Fruit fly (Drosophila melanogaster) whole organism, embryonic: Measurements from ENCODE around the gene Pif1.

Experiments
- Atf3 ChIP-seq: fragments of 200-800 bp; sonication (Bioruptor generic); optimal IDR thresholded peaks from 3 replicates; lab custom pipeline; 2016; ENCODE audit warnings: missing biosample characterization, missing genetic modification characterization
- Atf6 ChIP-seq: fragments of 200-800 bp; sonication (Bioruptor generic); IDR thresholded peaks from 2 replicates; pipeline ENCODE4 v1.3.6; 2022; ENCODE audit warnings: missing biosample characterization, missing genetic modification characterization
- CG10543 ChIP-seq: fragments of 200-800 bp; sonication (Bioruptor generic); optimal IDR thresholded peaks from 3 replicates; lab custom pipeline; 2017; ENCODE audit warnings: missing biosample characterization, mild to moderate bottlenecking, missing genetic modification characterization, moderate library complexity
- CG10654 ChIP-seq: fragments of 200-800 bp; sonication (Bioruptor generic); optimal IDR thresholded peaks from 2 replicates; lab custom pipeline; 2016; ENCODE audit warnings: missing biosample characterization, missing genetic modification characterization
- CG12155 ChIP-seq: fragments of 200-800 bp; sonication (Bioruptor generic); optimal IDR thresholded peaks from 3 replicates; lab custom pipeline; 2016; ENCODE audit warnings: missing biosample characterization, missing genetic modification characterization
- CG13287 ChIP-seq: fragments of 200-800 bp; sonication (Bioruptor generic); IDR thresholded peaks from 2 replicates; pipeline ENCODE4 v1.3.6; 2022; ENCODE audit warnings: missing biosample characterization, missing genetic modification characterization; ENCODE audit not compliant: partially characterized antibody
- CG14441 ChIP-seq: fragments of 200-800 bp; sonication (Bioruptor generic); IDR thresholded peaks from 2 replicates; pipeline ENCODE4 v1.3.6; 2022; ENCODE audit warnings: missing biosample characterization, missing genetic modification characterization
- CG14667 ChIP-seq: fragments of 200-800 bp; sonication (Bioruptor generic); IDR thresholded peaks from 2 replicates; pipeline ENCODE4 v1.3.6; 2022; ENCODE audit warnings: missing biosample characterization, missing genetic modification characterization
- CG15011 ChIP-seq: fragments of 200-800 bp; sonication (Bioruptor generic); optimal IDR thresholded peaks from 3 replicates; lab custom pipeline; 2018; ENCODE audit warnings: missing biosample characterization, mild to moderate bottlenecking, missing genetic modification characterization
- CG17328 ChIP-seq: fragments of 200-800 bp; sonication (Bioruptor generic); IDR thresholded peaks from 2 replicates; pipeline ENCODE4 v1.3.6; 2022; ENCODE audit warnings: missing biosample characterization, missing genetic modification characterization
- CG18011 ChIP-seq: fragments of 200-800 bp; sonication (Bioruptor generic); optimal IDR thresholded peaks from 2 replicates; lab custom pipeline; 2017; ENCODE audit warnings: missing biosample characterization, missing genetic modification characterization, mild to moderate bottlenecking, moderate library complexity, missing genotype
- CG1832 ChIP-seq: fragments of 200-800 bp; sonication (Bioruptor generic); optimal IDR thresholded peaks from 2 replicates; lab custom pipeline; 2017; ENCODE audit warnings: missing biosample characterization, mild to moderate bottlenecking, missing genetic modification characterization, inconsistent platforms
- CG18476 ChIP-seq: fragments of 200-800 bp; sonication (Bioruptor generic); optimal IDR thresholded peaks from 2 replicates; lab custom pipeline; 2016; ENCODE audit warnings: missing biosample characterization, mild to moderate bottlenecking, missing genetic modification characterization
- CG2875 ChIP-seq: fragments of 200-800 bp; sonication (Bioruptor generic); optimal IDR thresholded peaks from 2 replicates; lab custom pipeline; 2017; ENCODE audit warnings: missing biosample characterization, mild to moderate bottlenecking, missing genetic modification characterization, missing genetic modification reagents
- CG31365 ChIP-seq: fragments of 200-800 bp; sonication (Bioruptor generic); optimal IDR thresholded peaks from 2 replicates; lab custom pipeline; 2018; ENCODE audit warnings: missing biosample characterization, mild to moderate bottlenecking, missing genetic modification characterization
- CG33213 ChIP-seq: fragments of 200-800 bp; sonication (Bioruptor generic); optimal IDR thresholded peaks from 3 replicates; lab custom pipeline; 2016; ENCODE audit warnings: missing biosample characterization, missing genetic modification characterization
- CG3838 ChIP-seq: fragments of 200-800 bp; sonication (Bioruptor generic); optimal IDR thresholded peaks from 3 replicates; lab custom pipeline; 2016; ENCODE audit warnings: missing biosample characterization, missing genetic modification characterization
- CG4730 ChIP-seq: fragments of 200-800 bp; sonication (Bioruptor generic); IDR thresholded peaks from 2 replicates; pipeline ENCODE4 v1.3.6; 2022; ENCODE audit warnings: missing biosample characterization, missing genetic modification characterization
- CG6654 ChIP-seq: fragments of 200-800 bp; sonication (Bioruptor generic); optimal IDR thresholded peaks from 2 replicates; lab custom pipeline; 2017; ENCODE audit warnings: missing biosample characterization, mild to moderate bottlenecking, missing genetic modification characterization
- CG6765 ChIP-seq: fragments of 200-800 bp; sonication (Bioruptor generic); optimal IDR thresholded peaks from 3 replicates; lab custom pipeline; 2017; ENCODE audit warnings: missing biosample characterization, mild to moderate bottlenecking, missing genetic modification characterization
- CG7928 ChIP-seq: fragments of 200-800 bp; sonication (Bioruptor generic); optimal IDR thresholded peaks from 2 replicates; lab custom pipeline; 2017; ENCODE audit warnings: missing biosample characterization, mild to moderate bottlenecking, missing genetic modification characterization
- CG7963 ChIP-seq: fragments of 200-800 bp; sonication (Bioruptor generic); IDR thresholded peaks from 3 replicates; pipeline ENCODE4 v1.3.6; 2022; ENCODE audit warnings: missing biosample characterization, missing genetic modification characterization; ENCODE audit not compliant: partially characterized antibody
- CrebB ChIP-seq: fragments of 200-800 bp; sonication (Bioruptor generic); optimal IDR thresholded peaks from 3 replicates; lab custom pipeline; 2018; ENCODE audit warnings: missing biosample characterization, mild to moderate bottlenecking, missing genetic modification characterization
- Dbx ChIP-seq: fragments of 200-800 bp; sonication (Bioruptor generic); IDR thresholded peaks from 3 replicates; pipeline ENCODE4 v1.3.6; 2022; ENCODE audit warnings: missing biosample characterization, missing genetic modification characterization
- Dek ChIP-seq: fragments of 200-800 bp; sonication (Bioruptor generic); optimal IDR thresholded peaks from 3 replicates; lab custom pipeline; 2019; ENCODE audit warnings: missing biosample characterization, mild to moderate bottlenecking, missing genetic modification characterization, moderate library complexity
- E2f1 ChIP-seq: fragments of 200-800 bp; sonication (Bioruptor generic); IDR thresholded peaks from 2 replicates; pipeline ENCODE4 v1.3.6; 2022; ENCODE audit warnings: missing biosample characterization, missing genetic modification characterization
- Eip74EF ChIP-seq, 2 experiments: fragments of 200-800 bp in 1 of 2; fragments of >200 bp in 1 of 2; sonication (Bioruptor generic) in 1 of 2; optimal IDR thresholded peaks; 2 replicates each; lab custom pipeline; 2017 to 2019; ENCODE audit warnings: missing biosample characterization in 2 of 2, missing genetic modification characterization in 2 of 2, mild to moderate bottlenecking in 1 of 2, moderate library complexity in 1 of 2
- HLH3B ChIP-seq: fragments of 200-800 bp; sonication (Bioruptor generic); IDR thresholded peaks from 2 replicates; pipeline ENCODE4 v1.3.6; 2022; ENCODE audit warnings: missing biosample characterization, missing genetic modification characterization
- Hr39 ChIP-seq: fragments of >200 bp; optimal IDR thresholded peaks from 2 replicates; lab custom pipeline; 2017
- Hr78 ChIP-seq, 2 experiments: fragments of 200-800 bp in 1 of 2; fragments of >200 bp in 1 of 2; sonication (Bioruptor generic) in 1 of 2; optimal IDR thresholded peaks; 2 replicates each; lab custom pipeline; 2017 to 2019; ENCODE audit warnings: missing biosample characterization in 2 of 2, missing genetic modification characterization in 2 of 2, mild to moderate bottlenecking in 1 of 2, moderate library complexity in 1 of 2
- NC2α ChIP-seq: fragments of 200-800 bp; sonication (Bioruptor generic); optimal IDR thresholded peaks from 2 replicates; lab custom pipeline; 2016; ENCODE audit warnings: missing biosample characterization, missing genetic modification characterization
- Rx ChIP-seq: fragments of 200-800 bp; sonication (Bioruptor generic); IDR thresholded peaks from 2 replicates; pipeline ENCODE4 v1.3.6; 2022; ENCODE audit warnings: missing biosample characterization, missing genetic modification characterization
- Trl ChIP-seq, 3 experiments: fragments of >200 bp in 2 of 3; fragments of 200-800 bp in 1 of 3; sonication (Bioruptor generic) in 1 of 3; optimal IDR thresholded peaks; 2 replicates in 1 of 3; 3 replicates in 2 of 3; lab custom pipeline; 2016 to 2017; ENCODE audit warnings: missing biosample characterization in 1 of 3, missing genetic modification characterization in 1 of 3
- aop ChIP-seq: fragments of 200-800 bp; sonication (Bioruptor generic); IDR thresholded peaks from 2 replicates; pipeline ENCODE4 v1.3.6; 2022; ENCODE audit warnings: missing biosample characterization, missing genetic modification characterization
- ap ChIP-seq: fragments of 200-800 bp; sonication (Bioruptor generic); IDR thresholded peaks from 2 replicates; pipeline ENCODE4 v1.3.6; 2022; ENCODE audit warnings: missing biosample characterization, missing genetic modification characterization
- br ChIP-seq: fragments of >200 bp; optimal IDR thresholded peaks from 2 replicates; lab custom pipeline; 2017
- crc ChIP-seq: fragments of 200-800 bp; sonication (Bioruptor generic); optimal IDR thresholded peaks from 2 replicates; lab custom pipeline; 2016; ENCODE audit warnings: missing biosample characterization, missing genetic modification characterization
- cwo ChIP-seq: fragments of 200-800 bp; sonication (Bioruptor generic); optimal IDR thresholded peaks from 3 replicates; lab custom pipeline; 2017; ENCODE audit warnings: missing biosample characterization, missing genetic modification characterization, mild to moderate bottlenecking, moderate library complexity, missing genetic modification reagents
- dimm ChIP-seq: fragments of 200-800 bp; sonication (Bioruptor generic); IDR thresholded peaks from 2 replicates; pipeline ENCODE4 v1.3.6; 2022; ENCODE audit warnings: missing biosample characterization, missing genetic modification characterization
- dm ChIP-seq: fragments of 200-800 bp; sonication (Bioruptor generic); optimal IDR thresholded peaks from 3 replicates; lab custom pipeline; 2016; ENCODE audit warnings: missing biosample characterization, missing genetic modification characterization
- en ChIP-seq: fragments of 200-800 bp; sonication (Bioruptor generic); optimal IDR thresholded peaks from 2 replicates; lab custom pipeline; 2016; ENCODE audit warnings: missing biosample characterization, missing genetic modification characterization
- eve ChIP-seq, 2 experiments: fragments of >200 bp; optimal IDR thresholded peaks; 2 replicates each; lab custom pipeline; 2017; ENCODE audit warnings: missing biosample characterization in 2 of 2, missing genetic modification characterization in 2 of 2
- ftz-f1 ChIP-seq: fragments of 200-800 bp; sonication (Bioruptor generic); optimal IDR thresholded peaks from 2 replicates; lab custom pipeline; 2016; ENCODE audit warnings: missing biosample characterization, missing genetic modification characterization
- gcm2 ChIP-seq: fragments of 200-800 bp; sonication (Bioruptor generic); optimal IDR thresholded peaks from 2 replicates; lab custom pipeline; 2016; ENCODE audit warnings: missing biosample characterization, missing genetic modification characterization
- hb ChIP-seq: fragments of 200-800 bp; sonication (Bioruptor generic); IDR thresholded peaks from 3 replicates; pipeline ENCODE4 v1.3.6; 2022; ENCODE audit warnings: missing biosample characterization, missing genetic modification characterization; ENCODE audit not compliant: partially characterized antibody
- hbn ChIP-seq: fragments of 200-800 bp; sonication (Bioruptor generic); IDR thresholded peaks from 2 replicates; pipeline ENCODE4 v1.3.6; 2022; ENCODE audit warnings: missing biosample characterization, missing genetic modification characterization; ENCODE audit not compliant: partially characterized antibody
- jing ChIP-seq: fragments of 200-800 bp; sonication (Bioruptor generic); optimal IDR thresholded peaks from 2 replicates; lab custom pipeline; 2018; ENCODE audit warnings: missing biosample characterization, mild to moderate bottlenecking, missing genetic modification characterization
- kni ChIP-seq: fragments of 200-800 bp; sonication (Bioruptor generic); optimal IDR thresholded peaks from 3 replicates; lab custom pipeline; 2017; ENCODE audit warnings: mild to moderate bottlenecking, missing biosample characterization, missing genetic modification reagents, missing genetic modification characterization
- maf-S ChIP-seq: fragments of 200-800 bp; sonication (Bioruptor generic); optimal IDR thresholded peaks from 2 replicates; lab custom pipeline; 2016; ENCODE audit warnings: missing biosample characterization, missing genetic modification characterization
- pnt ChIP-seq: fragments of 200-800 bp; sonication (Bioruptor generic); optimal IDR thresholded peaks from 3 replicates; lab custom pipeline; 2016; ENCODE audit warnings: missing biosample characterization, missing genetic modification characterization

The Pif1 gene

dm6 chr2L:3477057-3477755 is 7.4 kb upstream of the Pif1 start (continued):
- TF ChIP-seq dimm (GFP tag; lab: Robert Waterston, UW) (no peak), jing (GFP tag; lab: Kevin White, UChicago) (no peak), Rx (GFP tag; lab: Robert Waterston, UW) (no peak), CG14441 (no peak), CG18476 (no peak), kni (GFP tag; lab: Kevin White, UChicago) (no peak), CG13287 (no peak), CG31365 (no peak), CG6654 (GFP tag; lab: Kevin White, UChicago) (no peak), CG1832 (GFP tag; lab: Kevin White, UChicago) (no peak), E2f1 (GFP tag; lab: Robert Waterston, UW) (no peak), CG17328 (GFP tag; lab: Robert Waterston, UW) (no peak), gcm2 (GFP tag; lab: Kevin White, UChicago) (no peak), crc (GFP tag; lab: Kevin White, UChicago) (no peak), CG12155 (GFP tag; lab: Kevin White, UChicago) (peak; percentile 39), hb (GFP tag; lab: Robert Waterston, UW) (no peak), CG6765 (GFP tag; lab: Kevin White, UChicago) (no peak), CG33213 (GFP tag; lab: Kevin White, UChicago) (no peak), CG7963 (GFP tag; lab: Robert Waterston, UW) (no peak), Dek (tag; lab: Kevin White, UChicago) (peak; percentile 14), CG4730 (GFP tag; lab: Robert Waterston, UW) (no peak), eve (GFP tag; optimal IDR thresholded peaks at IDR 0.05; lab: Kevin White, UChicago) (no peak), Trl (optimal IDR thresholded peaks at IDR 0.05; lab: Kevin White, UChicago) (no peak), Trl (GFP tag; optimal IDR thresholded peaks at IDR 0.05; lab: Kevin White, UChicago) (no peak), ap (GFP tag; lab: Robert Waterston, UW) (no peak), NC2α (GFP tag; lab: Kevin White, UChicago) (peak; percentile 7), Atf3 (GFP tag; lab: Kevin White, UChicago) (peak; percentile 21), maf-S (GFP tag; lab: Kevin White, UChicago) (peak; percentile 47), CG10654 (GFP tag; lab: Kevin White, UChicago) (peak; percentile 13), CG2875 (GFP tag; lab: Kevin White, UChicago) (no peak), HLH3B (GFP tag; lab: Robert Waterston, UW) (no peak; the same call in 1 of the 2 replicates), CG15011 (GFP tag; lab: Kevin White, UChicago) (peak; percentile 11), dm (GFP tag; lab: Kevin White, UChicago) (no peak), CG10543 (GFP tag; lab: Kevin White, UChicago) (peak; percentile 52), Hr39 (lab: Kevin White, UChicago) (no peak), en (GFP tag; lab: Kevin White, UChicago) (no peak), CG14667 (GFP tag; lab: Robert Waterston, UW) (no peak), CG7928 (GFP tag; lab: Kevin White, UChicago) (no peak), ftz-f1 (GFP tag; lab: Kevin White, UChicago) (peak; percentile 74), Atf6 (GFP tag; lab: Robert Waterston, UW) (no peak), pnt (GFP tag; lab: Kevin White, UChicago) (peak; percentile 5), cwo (GFP tag; lab: Kevin White, UChicago) (peak; percentile 76), Dbx (GFP tag; lab: Robert Waterston, UW) (no peak), CG3838 (GFP tag; lab: Kevin White, UChicago) (no peak), br (lab: Kevin White, UChicago) (no peak), Eip74EF (GFP tag; optimal IDR thresholded peaks at IDR 0.05; lab: Kevin White, UChicago) (no peak), hbn (GFP tag; lab: Robert Waterston, UW) (no peak), CrebB (tag; lab: Kevin White, UChicago) (no peak), aop (GFP tag; lab: Robert Waterston, UW) (no peak), CG18011 (GFP tag; lab: Kevin White, UChicago) (no peak), Hr78 (GFP tag; optimal IDR thresholded peaks at IDR 0.05; lab: Kevin White, UChicago) (no peak)
